Worm (Caenorhabditis elegans): ENCODE measurements around the gene F52G3.8.

F52G3.8 gene

DNA sequence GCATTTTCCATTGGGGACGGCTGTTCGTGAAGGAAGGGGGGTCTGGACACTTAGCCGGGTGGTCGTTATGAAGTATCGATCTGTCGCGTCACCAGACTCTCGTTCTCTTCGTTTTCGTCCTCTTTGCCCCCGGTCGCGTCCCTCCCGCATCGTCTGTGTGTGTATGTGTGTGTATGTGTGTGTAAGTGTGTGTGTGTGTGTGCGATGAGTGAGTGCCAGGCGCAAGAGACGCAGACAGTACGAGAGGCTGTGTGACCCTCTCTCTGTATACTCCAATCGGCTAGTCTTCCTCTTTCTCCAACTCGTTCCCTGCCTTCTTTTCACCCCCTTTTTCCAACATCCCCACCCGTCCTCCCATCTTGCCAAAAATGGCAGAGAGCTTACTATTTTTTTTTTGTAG lies 8.6 kb upstream of the F52G3.8 start (continued):
- TF ChIP-seq pha-4 (tag; optimal IDR thresholded peaks at IDR 0.05) (peak; percentile 97), nhr-2 (tag; optimal IDR thresholded peaks at IDR 0.05) (peak; percentile 94), nhr-76 (tag; optimal IDR thresholded peaks at IDR 0.05) (peak; percentile 3), ceh-43 (GFP tag; optimal IDR thresholded peaks at IDR 0.05) (no peak), flh-1 (GFP tag; optimal IDR thresholded peaks at IDR 0.05) (no peak)

ce11 chrX:16960346-16960745 lies 7.6 kb upstream of the F52G3.8 start:
- TF ChIP-seq mls-2 (tag; optimal IDR thresholded peaks at IDR 0.05): peak; percentile 26
- peak; percentile 27 for TF ChIP-seq cnd-1 (tag; optimal IDR thresholded peaks at IDR 0.05)
- TF ChIP-seq lin-32 (GFP tag; optimal IDR thresholded peaks at IDR 0.05): peak; percentile 41
- no peak for TF ChIP-seq ceh-43 (GFP tag; optimal IDR thresholded peaks at IDR 0.05)
- no peak for TF ChIP-seq hlh-1 (tag; optimal IDR thresholded peaks at IDR 0.05)
- no peak for TF ChIP-seq snpc-4 (tag; optimal IDR thresholded peaks at IDR 0.05)
- no peak for TF ChIP-seq M03D4.4 (tag; optimal IDR thresholded peaks at IDR 0.05)
- no peak for TF ChIP-seq unc-39 (tag; optimal IDR thresholded peaks at IDR 0.05)
- peak; percentile 9 for TF ChIP-seq nhr-2 (tag; optimal IDR thresholded peaks at IDR 0.05)
- TF ChIP-seq ces-1 (GFP tag; optimal IDR thresholded peaks at IDR 0.05): peak; percentile 91

DNA sequence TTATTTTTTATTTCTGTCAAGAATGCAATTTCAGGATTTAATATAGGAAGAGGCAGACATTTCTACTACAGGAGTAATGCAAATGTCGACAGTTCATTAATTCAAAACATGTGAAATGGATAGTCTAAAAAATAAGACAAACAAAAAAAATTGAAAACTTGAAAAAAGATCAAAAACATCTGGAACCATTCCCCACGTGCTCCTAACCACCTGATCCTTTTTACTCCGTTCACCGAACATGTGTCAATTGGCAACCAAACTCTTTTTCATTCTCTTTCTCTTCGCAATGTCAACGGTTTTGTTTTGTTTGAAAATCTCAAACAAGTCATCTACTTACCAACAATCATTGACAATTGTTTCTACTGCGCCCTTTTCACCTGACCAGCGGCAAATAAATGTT lies 5.3 kb upstream of the F52G3.8 start:
- TF ChIP-seq ceh-43 (GFP tag; optimal IDR thresholded peaks at IDR 0.05) (no peak), elt-1 (tag; optimal IDR thresholded peaks at IDR 0.05; ENCODE audit: borderline replicate concordance, insufficient read depth) (no peak), mab-5 (tag; optimal IDR thresholded peaks at IDR 0.05) (no peak), drap-1 (GFP tag; optimal IDR thresholded peaks at IDR 0.05) (no peak), nhr-76 (tag; optimal IDR thresholded peaks at IDR 0.05) (no peak), hlh-1 (tag; optimal IDR thresholded peaks at IDR 0.05) (no peak), lsy-2 (tag; optimal IDR thresholded peaks at IDR 0.05) (no peak), lin-13 (tag; optimal IDR thresholded peaks at IDR 0.05) (no peak), flh-1 (GFP tag; optimal IDR thresholded peaks at IDR 0.05) (no peak), nhr-12 (tag; optimal IDR thresholded peaks at IDR 0.05) (no peak), unc-39 (tag; optimal IDR thresholded peaks at IDR 0.05) (no peak)

DNA sequence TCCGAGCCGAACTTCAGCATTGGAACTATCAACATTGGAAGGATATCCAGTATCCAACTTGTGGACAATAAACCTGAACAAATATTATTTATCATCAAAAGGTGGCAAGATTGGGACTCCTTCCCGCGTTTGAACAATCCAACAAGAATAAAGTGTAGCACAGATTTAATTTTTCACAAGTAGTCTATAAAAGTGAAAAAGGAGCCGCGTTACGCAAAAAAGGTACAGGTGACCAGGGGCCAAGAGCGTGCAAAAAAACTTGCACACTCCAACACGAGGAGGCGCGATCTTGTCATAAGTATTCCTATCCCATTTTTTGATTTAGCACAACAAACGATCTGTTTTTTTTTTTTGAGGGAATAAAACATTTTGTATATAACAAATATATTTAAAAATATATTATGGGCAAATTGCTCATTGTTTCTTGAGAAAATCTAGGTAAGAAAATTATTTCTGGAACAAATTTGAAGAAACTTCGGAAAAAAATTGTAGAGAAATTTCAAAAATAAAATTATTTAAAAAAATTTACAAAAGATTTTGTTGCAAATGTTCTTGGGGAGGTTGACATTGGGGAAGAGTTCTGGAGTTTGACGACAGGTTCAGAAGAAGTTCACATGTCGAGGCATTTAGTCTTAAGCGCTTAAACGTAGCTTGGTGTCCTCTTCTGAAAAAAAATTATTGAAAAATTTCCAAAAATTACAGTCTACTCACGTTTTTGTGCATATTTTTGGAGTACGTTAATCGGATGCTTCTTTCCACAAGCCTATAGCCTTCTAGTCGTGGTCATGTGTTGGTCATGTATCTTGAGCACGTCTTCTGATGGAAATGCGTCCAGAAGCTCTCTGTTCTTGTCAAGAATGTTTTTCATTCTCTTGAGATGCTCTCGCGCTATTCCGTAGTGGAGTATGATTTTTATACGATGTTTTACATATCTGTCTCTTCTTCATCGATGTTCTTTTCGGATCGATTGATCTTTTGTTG lies 8.5 kb downstream of the F52G3.8 start:
- TF ChIP-seq nhr-237 (tag; optimal IDR thresholded peaks at IDR 0.05) (no peak), flh-1 (GFP tag; optimal IDR thresholded peaks at IDR 0.05) (peak; percentile 37), ham-2 (GFP tag; optimal IDR thresholded peaks at IDR 0.05) (no peak), ceh-83 (GFP tag; optimal IDR thresholded peaks at IDR 0.05) (peak; percentile 62), ceh-43 (GFP tag; optimal IDR thresholded peaks at IDR 0.05) (no peak), unc-62 (GFP tag; optimal IDR thresholded peaks at IDR 0.05) (no peak), lsy-2 (tag; optimal IDR thresholded peaks at IDR 0.05) (no peak), ceh-39 (tag; optimal IDR thresholded peaks at IDR 0.05) (peak; percentile 51), lin-13 (tag; optimal IDR thresholded peaks at IDR 0.05) (no peak), nhr-76 (tag; optimal IDR thresholded peaks at IDR 0.05) (no peak), ces-1 (GFP tag; optimal IDR thresholded peaks at IDR 0.05) (peak; percentile 42), ztf-11 (tag; optimal IDR thresholded peaks at IDR 0.05) (no peak), bed-3 (GFP tag; optimal IDR thresholded peaks at IDR 0.05) (peak; percentile 49), drap-1 (GFP tag; optimal IDR thresholded peaks at IDR 0.05) (peak; percentile 32), hlh-1 (tag; optimal IDR thresholded peaks at IDR 0.05) (no peak), nhr-12 (tag; optimal IDR thresholded peaks at IDR 0.05) (no peak), elt-1 (tag; optimal IDR thresholded peaks at IDR 0.05; ENCODE audit: borderline replicate concordance, insufficient read depth) (no peak), sptf-1 (tag; optimal IDR thresholded peaks at IDR 0.05) (peak; percentile 57), mls-2 (tag; optimal IDR thresholded peaks at IDR 0.05) (peak; percentile 30), mab-5 (tag; optimal IDR thresholded peaks at IDR 0.05) (no peak), sem-2 (GFP tag; optimal IDR thresholded peaks at IDR 0.05) (peak; percentile 0), cnd-1 (tag; optimal IDR thresholded peaks at IDR 0.05) (peak; percentile 26)

DNA sequence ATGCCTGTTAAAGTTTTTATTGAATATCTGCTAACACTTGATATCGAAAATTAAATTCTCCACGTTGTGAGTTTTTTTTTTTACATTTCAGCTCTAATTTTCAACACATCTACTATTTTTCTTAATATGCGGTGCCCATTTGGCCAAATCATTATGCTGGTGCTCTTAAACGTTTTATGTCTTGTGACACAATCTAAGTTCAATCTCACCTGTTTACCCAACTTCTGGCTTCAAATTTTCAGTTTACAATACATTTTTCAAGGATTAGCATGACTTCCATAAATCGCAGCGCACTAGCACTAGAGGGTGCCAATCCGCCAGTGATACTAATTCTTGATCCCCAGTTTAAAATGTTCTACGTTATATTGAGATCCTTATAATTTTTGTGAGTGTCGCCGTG lies 10.4 kb downstream of the F52G3.8 start:
- TF ChIP-seq nhr-28 (tag; optimal IDR thresholded peaks at IDR 0.05) (no peak), elt-3 (tag; optimal IDR thresholded peaks at IDR 0.05) (no peak), hlh-1 (tag; optimal IDR thresholded peaks at IDR 0.05) (no peak), bed-3 (GFP tag; optimal IDR thresholded peaks at IDR 0.05) (no peak), mab-5 (tag; optimal IDR thresholded peaks at IDR 0.05) (no peak), mep-1 (tag; optimal IDR thresholded peaks at IDR 0.05) (no peak), ceh-39 (tag; optimal IDR thresholded peaks at IDR 0.05) (no peak), ceh-83 (GFP tag; optimal IDR thresholded peaks at IDR 0.05) (no peak), ham-2 (GFP tag; optimal IDR thresholded peaks at IDR 0.05) (no peak), zip-8 (tag; optimal IDR thresholded peaks at IDR 0.05) (no peak), nhr-76 (tag; optimal IDR thresholded peaks at IDR 0.05) (no peak), snpc-4 (tag; optimal IDR thresholded peaks at IDR 0.05) (no peak), sem-2 (GFP tag; optimal IDR thresholded peaks at IDR 0.05) (no peak)

Measured in whole organism, mixed stage, embryonic.